Worm (Caenorhabditis elegans): ENCODE measurements around the gene F58H1.8.

ce11 chrV:11934848-11935247 lies at the start of gene F58H1.8:
- TF ChIP-seq skn-1 (tag; optimal IDR thresholded peaks at IDR 0.05) = no peak
- TF ChIP-seq mdt-29 (GFP tag; IDR thresholded peaks at IDR 0.05) = no peak
